Worm (Caenorhabditis elegans) whole organism, L1 larva: ENCODE data around the gene cope-1.

ENCODE experiments used
- Y116A8C.19 ChIP-seq: sonication (generic microtip); optimal IDR thresholded peaks from 2 replicates; lab custom pipeline; 2016; ENCODE audit warnings: missing compliant biosample characterization, missing genetic modification characterization, borderline replicate concordance
- aha-1 ChIP-seq: fragments of 150-350 bp; optimal IDR thresholded peaks from 2 replicates; lab custom pipeline; 2014; ENCODE audit warnings: missing biosample characterization, missing genetic modification characterization
- aly-2 ChIP-seq: fragments of 150-350 bp; optimal IDR thresholded peaks from 2 replicates; lab custom pipeline; 2014; ENCODE audit warnings: missing biosample characterization, missing genetic modification characterization
- ceh-8 ChIP-seq: fragments of 200-800 bp; sonication (Bioruptor generic); optimal IDR thresholded peaks from 2 replicates; lab custom pipeline; 2018; ENCODE audit warnings: mild to moderate bottlenecking, missing genetic modification characterization, moderate library complexity, missing compliant biosample characterization
- dsc-1 ChIP-seq: sonication (generic microtip); optimal IDR thresholded peaks from 2 replicates; lab custom pipeline; 2016; ENCODE audit warnings: mild to moderate bottlenecking, missing genetic modification characterization, missing compliant biosample characterization
- efl-1 ChIP-seq, 4 experiments: fragments of 150-350 bp; optimal IDR thresholded peaks in 3 of 4; peaks in 1 of 4; 1 replicate in 1 of 4; 2 replicates in 3 of 4; lab custom pipeline; 2014; ENCODE audit warnings: missing biosample characterization in 2 of 4, missing genetic modification characterization in 2 of 4, missing genetic modification reagents in 2 of 4
- efl-3 ChIP-seq: fragments of 200-800 bp; sonication (Bioruptor generic); optimal IDR thresholded peaks from 2 replicates; lab custom pipeline; 2018; ENCODE audit warnings: mild to moderate bottlenecking, missing genetic modification characterization, missing compliant biosample characterization
- egl-27 ChIP-seq, 2 experiments: fragments of 150-350 bp in 1 of 2; sonication (generic microtip); optimal IDR thresholded peaks; 3 replicates each; lab custom pipeline; 2017 to 2018; ENCODE audit warnings: missing biosample characterization in 2 of 2, missing genetic modification characterization in 2 of 2, missing genetic modification reagents in 2 of 2
- ets-5 ChIP-seq: fragments of 200-800 bp; sonication (Bioruptor generic); IDR thresholded peaks from 2 replicates; pipeline ENCODE4 v1.3.6; 2022; ENCODE audit warnings: missing genetic modification characterization, missing compliant biosample characterization
- grh-1 ChIP-seq: fragments of 200-800 bp; sonication (Bioruptor generic); IDR thresholded peaks from 2 replicates; pipeline ENCODE4 v1.3.6; 2022; ENCODE audit warnings: missing genetic modification reagents, missing genetic modification characterization, missing compliant biosample characterization
- hlh-17 ChIP-seq: fragments of 200-800 bp; sonication (Bioruptor generic); optimal IDR thresholded peaks from 2 replicates; lab custom pipeline; 2018; ENCODE audit warnings: missing genetic modification characterization, mild to moderate bottlenecking, missing compliant biosample characterization, moderate library complexity, borderline replicate concordance
- hlh-4 ChIP-seq: sonication (generic microtip); optimal IDR thresholded peaks from 2 replicates; lab custom pipeline; 2016; ENCODE audit warnings: mild to moderate bottlenecking, missing genetic modification characterization, missing compliant biosample characterization
- hpl-2 ChIP-seq: fragments of 150-350 bp; optimal IDR thresholded peaks from 2 replicates; lab custom pipeline; 2014; ENCODE audit warnings: missing biosample characterization, missing genetic modification reagents, missing genetic modification characterization
- irx-1 ChIP-seq: sonication (generic microtip); optimal IDR thresholded peaks from 2 replicates; lab custom pipeline; 2016; ENCODE audit warnings: missing genetic modification characterization, missing compliant biosample characterization
- jun-1 ChIP-seq: fragments of 150-350 bp; optimal IDR thresholded peaks from 2 replicates; lab custom pipeline; 2014; ENCODE audit warnings: missing biosample characterization, missing genetic modification reagents, missing genetic modification characterization
- lin-14 ChIP-seq: fragments of 200-800 bp; sonication (Bioruptor generic); optimal IDR thresholded peaks from 2 replicates; lab custom pipeline; 2018; ENCODE audit warnings: mild to moderate bottlenecking, missing genetic modification characterization, moderate library complexity, missing compliant biosample characterization
- lin-15B ChIP-seq: fragments of 150-350 bp; sonication (generic microtip); optimal IDR thresholded peaks from 3 replicates; lab custom pipeline; 2014; ENCODE audit warnings: missing biosample characterization, missing genetic modification characterization
- lir-3 ChIP-seq: sonication (generic microtip); optimal IDR thresholded peaks from 2 replicates; lab custom pipeline; 2016; ENCODE audit warnings: mild to moderate bottlenecking, missing genetic modification characterization, moderate library complexity, missing compliant biosample characterization; ENCODE audit not compliant: poor library complexity
- lsy-2 ChIP-seq, 2 experiments: fragments of 150-350 bp; optimal IDR thresholded peaks; 2 replicates each; lab custom pipeline; 2014; ENCODE audit warnings: missing biosample characterization in 2 of 2, missing genetic modification characterization in 2 of 2
- mef-2 ChIP-seq: fragments of 150-350 bp; optimal IDR thresholded peaks from 2 replicates; lab custom pipeline; 2014; ENCODE audit warnings: missing biosample characterization, missing genetic modification characterization
- nhr-19 ChIP-seq: fragments of 200-800 bp; sonication (Bioruptor generic); conservative IDR thresholded peaks from 2 replicates; pipeline ENCODE4 v1.3.6; 2022; ENCODE audit warnings: missing genetic modification characterization, missing compliant biosample characterization
- nhr-76 ChIP-seq: sonication (generic microtip); optimal IDR thresholded peaks from 2 replicates; lab custom pipeline; 2017; ENCODE audit warnings: missing biosample characterization, missing genetic modification characterization
- nhr-85 ChIP-seq: sonication (generic microtip); peaks from one replicate; lab custom pipeline; 2016; ENCODE audit warnings: missing genetic modification characterization, inconsistent platforms, missing compliant biosample characterization
- pag-3 ChIP-seq: sonication (generic microtip); optimal IDR thresholded peaks from 2 replicates; lab custom pipeline; 2017; ENCODE audit warnings: missing genetic modification characterization, mild to moderate bottlenecking, missing compliant biosample characterization, antibody characterized with exemption, borderline replicate concordance; ENCODE audit not compliant: insufficient read depth
- skn-1 ChIP-seq: fragments of 150-350 bp; optimal IDR thresholded peaks from 2 replicates; lab custom pipeline; 2014; ENCODE audit warnings: missing biosample characterization, missing genetic modification characterization
- sptf-1 ChIP-seq: fragments of 150-350 bp; optimal IDR thresholded peaks from 2 replicates; lab custom pipeline; 2014; ENCODE audit warnings: missing biosample characterization, missing genetic modification characterization
- tbx-2 ChIP-seq: sonication (generic microtip); optimal IDR thresholded peaks from 2 replicates; lab custom pipeline; 2016; ENCODE audit warnings: missing genetic modification characterization, missing compliant biosample characterization
- tlp-1 ChIP-seq: fragments of 150-350 bp; optimal IDR thresholded peaks from 2 replicates; lab custom pipeline; 2014; ENCODE audit warnings: missing biosample characterization, missing genetic modification characterization
- unc-130 ChIP-seq: fragments of 150-350 bp; optimal IDR thresholded peaks from 2 replicates; lab custom pipeline; 2017; ENCODE audit warnings: missing biosample characterization, missing genetic modification characterization, inconsistent platforms
- vab-15 ChIP-seq: sonication (generic microtip); optimal IDR thresholded peaks from 2 replicates; lab custom pipeline; 2017; ENCODE audit warnings: missing genotype, mild to moderate bottlenecking, missing genetic modification characterization, missing compliant biosample characterization
- zag-1 ChIP-seq: fragments of 150-350 bp; optimal IDR thresholded peaks from 2 replicates; lab custom pipeline; 2014; ENCODE audit warnings: missing biosample characterization, missing genetic modification characterization
- ztf-4 ChIP-seq: fragments of 150-350 bp; optimal IDR thresholded peaks from 2 replicates; lab custom pipeline; 2014; ENCODE audit warnings: missing biosample characterization, missing genetic modification characterization

cope-1 gene

ce11 chrIII:13457305-13457704 lies 31.2 kb downstream of the cope-1 start:
- TF ChIP-seq vab-15 (tag; lab: Kevin White, UChicago) (no peak), hlh-17 (no peak), tlp-1 (tag; lab: Kevin White, UChicago) (no peak), dsc-1 (no peak), unc-130 (tag; lab: Kevin White, UChicago) (no peak), hpl-2 (GFP tag; lab: Kevin White, UChicago) (no peak), mef-2 (tag; lab: Kevin White, UChicago) (no peak), aha-1 (no peak), hlh-4 (tag; lab: Kevin White, UChicago) (no peak), lin-14 (GFP tag; lab: Kevin White, UChicago) (no peak)

- TF ChIP-seq lir-3 (tag; lab: Kevin White, UChicago), result no peak
- no peak for TF ChIP-seq unc-130 (tag; lab: Kevin White, UChicago)
- TF ChIP-seq aly-2 (tag; lab: Kevin White, UChicago), result no peak
- no peak for TF ChIP-seq ceh-8 (GFP tag; lab: Kevin White, UChicago)
- no peak for TF ChIP-seq irx-1 (tag; lab: Kevin White, UChicago)
- TF ChIP-seq efl-1 (optimal IDR thresholded peaks at IDR 0.05; lab: Kevin White, UChicago), result no peak
- TF ChIP-seq efl-1 (GFP tag; optimal IDR thresholded peaks at IDR 0.05 in 1 of 2; lab: Kevin White, UChicago), result no peak
- TF ChIP-seq nhr-76, result no peak
- TF ChIP-seq tbx-2 (tag; lab: Kevin White, UChicago), result no peak
- TF ChIP-seq grh-1 (GFP tag; lab: Robert Waterston, UW), result no peak
- no peak for TF ChIP-seq egl-27 (tag; optimal IDR thresholded peaks at IDR 0.05; lab: Kevin White, UChicago)
- no peak for TF ChIP-seq nhr-19 (GFP tag; lab: Robert Waterston, UW)
- no peak for TF ChIP-seq Y116A8C.19
- no peak for TF ChIP-seq lin-15B (tag; lab: Kevin White, UChicago)
- no peak for TF ChIP-seq ztf-4
These were observed 33.0 kb downstream of the cope-1 start, which contains the start of gene tag-164 for ce11 chrIII:13458978-13459596. Gene tag-164 (plus strand): TSS chrIII:13459546.

ce11 chrIII:13461535-13461934 lies 35.5 kb downstream of the cope-1 start:
- TF ChIP-seq ceh-8 (GFP tag; lab: Kevin White, UChicago), result no peak
- no peak for TF ChIP-seq zag-1 (tag; lab: Kevin White, UChicago)
- TF ChIP-seq efl-1 (optimal IDR thresholded peaks at IDR 0.05; lab: Kevin White, UChicago), result no peak
- TF ChIP-seq efl-1 (GFP tag; optimal IDR thresholded peaks at IDR 0.05 in 1 of 2; lab: Kevin White, UChicago), result peak in 1 of 2 experiments; percentile 61
- TF ChIP-seq lsy-2 (tag; optimal IDR thresholded peaks at IDR 0.05; lab: Kevin White, UChicago), result no peak
- peak; percentile 67 for TF ChIP-seq nhr-85
- TF ChIP-seq jun-1 (tag; lab: Kevin White, UChicago), result no peak
- TF ChIP-seq ets-5 (GFP tag; lab: Robert Waterston, UW), result no peak
- TF ChIP-seq pag-3 (tag; lab: Kevin White, UChicago), result no peak

ce11 chrIII:13462138-13462634 lies 36.1 kb downstream of the cope-1 start, which contains the start of the genes abcf-2 and T27E9.2:
Gene abcf-2 (minus strand): TSS chrIII:13462238.
Gene T27E9.2 (minus strand): TSS chrIII:13462584.
- TF ChIP-seq sptf-1 (tag; lab: Kevin White, UChicago) (no peak), jun-1 (tag; lab: Kevin White, UChicago) (no peak), efl-3 (no peak), ceh-8 (GFP tag; lab: Kevin White, UChicago) (no peak), skn-1 (no peak), efl-1 (optimal IDR thresholded peaks at IDR 0.05; lab: Kevin White, UChicago) (no peak), efl-1 (GFP tag; optimal IDR thresholded peaks at IDR 0.05 in 1 of 2; lab: Kevin White, UChicago) (peak in 1 of 2 experiments; percentile 86)
- TF ChIP-seq, all 84 proteins: peak for 1
